Worm (Caenorhabditis elegans) whole organism, dauer: ENCODE measurements around the gene F10G7.5.

Source experiments
- unc-62 ChIP-seq: sonication (generic microtip); optimal IDR thresholded peaks from 2 replicates; lab custom pipeline; 2017; ENCODE audit warnings: missing biosample characterization, missing genetic modification reagents, missing genetic modification characterization

Gene F10G7.5

DNA sequence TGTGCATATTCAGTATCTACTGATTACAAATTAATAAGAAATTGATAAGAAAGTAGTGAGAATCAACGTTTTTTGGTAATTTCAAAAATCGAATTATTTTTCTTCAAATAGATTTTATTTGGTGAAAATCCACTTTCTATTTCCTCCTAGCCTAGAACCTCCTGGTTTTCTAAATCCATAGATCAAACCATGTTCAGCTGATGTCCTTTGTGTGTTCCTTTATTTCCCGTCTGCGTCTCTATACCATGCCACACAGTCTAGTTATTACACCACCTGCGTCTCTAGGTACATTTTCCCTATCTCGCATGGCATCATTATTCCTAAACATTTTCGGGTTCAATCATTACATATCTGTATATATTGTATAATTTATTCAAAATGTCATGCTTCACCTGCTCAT lies at the start of gene F10G7.5:
F10G7.5 (plus strand) TSS at position 286 of the 400 bp plus-strand sequence.
- TF ChIP-seq unc-62 = no peak

DNA sequence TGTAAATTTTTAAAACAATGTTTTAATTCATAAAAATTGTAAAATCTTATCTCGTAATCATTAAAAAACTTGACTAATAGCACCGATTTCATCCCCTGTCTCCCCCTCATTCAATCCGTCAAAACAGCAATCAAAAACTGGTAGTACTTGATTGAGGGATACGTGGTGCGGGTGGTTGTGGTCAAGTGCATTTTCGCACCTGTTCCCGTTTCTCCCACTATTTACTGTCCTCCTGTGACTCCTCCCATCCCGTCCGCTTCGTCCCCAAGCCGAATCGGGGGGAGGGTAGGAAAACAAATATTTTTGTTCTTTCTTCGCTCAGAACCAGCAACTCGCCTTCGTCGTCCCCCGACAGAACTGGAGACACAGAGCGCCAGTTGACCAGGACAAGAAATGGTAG lies 44.4 kb upstream of the F10G7.5 start, which contains the start of gene lgc-27:
lgc-27 (plus strand) TSS at position 301 of the 400 bp plus-strand sequence.
- no peak for TF ChIP-seq unc-62

DNA sequence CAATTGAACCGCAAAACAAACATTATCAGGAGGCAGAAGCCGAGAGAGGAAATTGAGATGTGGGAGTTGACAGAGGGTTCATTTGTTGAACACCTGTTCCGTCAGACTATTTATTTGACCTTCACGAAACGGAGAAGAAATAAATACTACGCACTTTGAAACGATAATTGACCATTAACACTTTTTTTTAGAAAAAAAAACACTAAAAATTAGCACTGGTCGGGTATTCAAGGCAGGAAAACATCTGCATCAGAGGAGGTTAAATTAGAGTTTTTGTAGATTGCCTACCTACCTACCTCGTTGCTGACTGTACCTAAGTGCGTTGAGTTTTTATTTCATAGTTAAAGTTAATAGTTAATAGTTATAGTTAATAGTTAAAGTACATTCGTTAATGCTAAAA lies 43.1 kb upstream of the F10G7.5 start:
- TF ChIP-seq unc-62 = no peak

DNA sequence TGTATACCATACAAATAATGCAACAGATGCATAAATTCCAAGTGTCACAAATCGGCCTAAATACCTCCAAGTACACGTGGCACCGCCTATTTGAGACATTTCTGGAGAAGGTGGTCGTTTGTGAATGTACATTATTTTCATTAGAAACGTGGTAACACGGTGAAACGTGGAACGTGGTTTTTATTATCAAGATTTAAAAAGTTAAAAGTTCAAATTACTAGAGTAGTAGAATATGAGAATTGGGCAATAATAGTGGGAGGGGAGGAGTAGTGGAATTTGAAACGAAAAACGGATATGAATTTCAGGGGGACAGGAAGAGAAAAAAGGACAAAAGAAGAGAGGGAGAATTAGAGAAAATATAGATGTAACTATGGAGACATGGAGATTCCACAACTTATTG lies 37.4 kb upstream of the F10G7.5 start, which contains the start of gene fut-6:
fut-6 (minus strand) TSS at position 101 of the 400 bp plus-strand sequence.
- no peak for TF ChIP-seq unc-62

DNA sequence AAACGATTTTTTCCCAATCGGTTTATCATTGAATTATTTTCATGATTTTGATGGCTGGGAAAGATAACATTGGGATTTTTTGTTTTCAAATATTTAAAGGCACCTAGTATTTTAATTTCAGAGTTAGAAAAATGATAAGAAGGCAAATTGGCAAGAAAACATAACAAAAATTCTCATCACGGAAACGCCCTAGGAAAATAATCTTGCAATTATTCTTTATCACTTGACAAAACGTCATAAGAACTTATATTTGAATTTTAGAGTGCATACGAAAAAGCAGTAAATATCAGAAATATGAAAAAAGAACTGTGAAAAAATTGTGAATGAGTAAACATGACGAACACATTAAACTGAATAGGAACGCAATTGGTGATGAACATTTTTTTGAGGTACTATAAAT lies 35.8 kb upstream of the F10G7.5 start:
- TF ChIP-seq unc-62 = no peak

DNA sequence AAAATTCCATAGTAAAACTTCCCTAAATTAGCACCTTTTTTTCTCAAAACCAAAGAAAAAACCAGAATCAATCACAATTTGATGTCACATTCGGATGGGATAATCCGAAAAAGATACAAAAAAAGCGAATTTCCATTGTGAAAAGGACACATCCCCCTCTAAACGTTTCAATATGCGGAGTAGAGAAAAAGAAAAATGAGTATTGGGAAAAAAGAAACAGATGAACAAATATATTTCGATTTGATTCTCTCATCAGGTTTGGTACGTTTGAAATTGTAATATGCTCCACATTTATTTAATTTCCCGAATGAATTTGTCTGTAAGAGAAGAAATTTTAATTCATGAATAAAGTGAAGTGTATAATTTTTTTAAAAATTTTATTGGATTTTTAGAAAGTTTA lies 35.0 kb upstream of the F10G7.5 start:
- no peak for TF ChIP-seq unc-62

DNA sequence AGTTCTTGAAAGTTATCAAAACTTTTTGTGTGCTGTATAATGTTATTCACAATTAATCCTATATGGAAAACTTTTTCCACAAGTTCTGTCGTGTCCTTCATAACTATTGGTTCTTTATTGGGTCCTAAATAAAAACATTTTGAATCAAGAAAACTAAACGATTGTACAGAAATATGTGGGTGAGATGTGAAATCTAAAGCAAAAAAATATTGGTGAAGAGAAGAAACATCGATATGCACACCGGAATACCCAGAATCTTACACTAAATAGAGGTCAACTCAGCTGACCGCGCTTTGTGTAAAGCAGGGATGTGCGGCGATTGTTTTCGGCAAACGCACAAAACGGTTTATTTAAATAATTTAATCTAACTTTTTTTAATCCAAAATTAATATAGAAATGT lies 31.9 kb upstream of the F10G7.5 start, which contains the start of gene T05A7.13:
T05A7.13 (minus strand) TSS at position 101 of the 400 bp plus-strand sequence.
- TF ChIP-seq unc-62 = no peak

DNA sequence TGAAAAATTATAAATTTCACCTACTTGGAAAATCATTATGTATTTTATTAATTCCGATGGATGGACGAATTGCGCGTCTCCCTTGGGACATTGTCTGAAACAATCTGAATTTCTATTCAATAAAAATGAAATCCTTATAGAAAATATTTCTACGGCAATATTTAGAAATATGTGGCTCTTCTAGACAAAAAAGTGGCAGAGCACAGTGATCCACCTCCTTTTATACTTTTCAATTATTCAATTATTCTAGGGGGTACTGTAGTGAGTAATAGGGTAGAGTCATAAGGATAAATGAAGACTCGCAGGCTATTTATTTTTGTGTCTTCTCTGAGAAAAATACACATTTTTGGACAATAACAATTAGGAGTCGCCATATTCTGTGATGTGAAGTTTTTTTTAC lies 30.0 kb upstream of the F10G7.5 start, which contains the start of gene T05A7.12:
T05A7.12 (minus strand) TSS at position 101 of the 400 bp plus-strand sequence.
- no peak for TF ChIP-seq unc-62

DNA sequence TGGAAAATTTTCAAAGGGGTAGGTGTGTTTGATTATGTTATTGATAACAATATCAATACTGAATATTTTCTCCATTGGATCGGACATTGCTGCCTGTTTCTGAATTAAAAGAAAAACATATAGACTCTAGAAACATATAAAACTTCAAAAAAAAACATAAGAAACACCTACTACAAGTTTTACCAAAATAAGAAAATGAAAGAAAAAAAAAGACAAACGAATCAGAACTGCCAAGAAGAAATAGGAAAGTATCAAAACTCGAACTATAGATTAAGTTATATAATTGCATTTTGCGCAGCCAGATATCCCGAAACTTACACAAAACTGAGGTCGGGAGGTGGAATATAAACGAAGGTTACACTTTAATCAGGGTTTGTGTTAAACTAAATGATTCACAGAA lies 27.9 kb upstream of the F10G7.5 start, which contains the start of gene T05A7.11:
T05A7.11 (minus strand) TSS at position 101 of the 400 bp plus-strand sequence.
- TF ChIP-seq unc-62 = no peak

DNA sequence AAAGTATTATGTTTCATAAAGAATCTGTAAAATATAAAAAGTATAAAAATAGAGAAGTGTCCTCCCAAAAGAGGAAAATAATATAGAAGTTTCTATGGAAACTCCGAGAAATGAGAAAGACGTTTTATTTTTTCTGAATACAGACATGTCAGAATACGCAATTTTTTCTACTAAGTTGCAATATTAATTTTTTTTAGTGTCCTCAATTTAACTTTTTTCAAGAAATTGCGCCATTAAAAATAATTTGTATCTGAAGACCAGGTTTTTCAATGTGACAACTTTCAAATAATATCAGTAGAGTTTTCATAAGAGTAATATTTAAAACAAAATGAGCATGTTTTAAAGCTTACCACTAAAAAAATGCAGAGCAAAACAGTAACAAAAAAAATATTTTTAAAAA lies 25.6 kb upstream of the F10G7.5 start, which contains the start of gene fut-5:
fut-5 (minus strand) TSS at position 101 of the 400 bp plus-strand sequence.
- TF ChIP-seq unc-62 = no peak

DNA sequence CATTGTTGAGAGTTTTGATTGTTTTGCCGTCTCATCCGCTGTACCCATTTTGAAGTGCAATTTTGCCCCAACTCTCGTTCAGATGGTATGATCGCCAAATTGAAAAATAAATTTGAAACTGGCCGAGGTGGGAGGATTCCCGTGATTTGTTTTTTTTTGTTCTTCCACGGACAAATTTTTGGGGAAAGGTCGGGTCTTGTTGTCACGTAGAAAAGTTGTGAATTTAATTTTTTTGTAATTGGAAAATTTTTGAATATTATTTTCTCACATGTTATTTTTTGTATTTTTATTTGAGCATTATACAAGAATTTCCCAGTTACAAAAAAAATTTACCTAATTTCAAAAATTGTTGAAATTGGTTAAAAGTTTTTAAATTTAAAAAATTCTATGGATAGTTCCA lies 21.5 kb upstream of the F10G7.5 start, which contains the start of gene T05A7.6:
T05A7.6 (minus strand) TSS at position 101 of the 400 bp plus-strand sequence.
- TF ChIP-seq unc-62 = no peak

DNA sequence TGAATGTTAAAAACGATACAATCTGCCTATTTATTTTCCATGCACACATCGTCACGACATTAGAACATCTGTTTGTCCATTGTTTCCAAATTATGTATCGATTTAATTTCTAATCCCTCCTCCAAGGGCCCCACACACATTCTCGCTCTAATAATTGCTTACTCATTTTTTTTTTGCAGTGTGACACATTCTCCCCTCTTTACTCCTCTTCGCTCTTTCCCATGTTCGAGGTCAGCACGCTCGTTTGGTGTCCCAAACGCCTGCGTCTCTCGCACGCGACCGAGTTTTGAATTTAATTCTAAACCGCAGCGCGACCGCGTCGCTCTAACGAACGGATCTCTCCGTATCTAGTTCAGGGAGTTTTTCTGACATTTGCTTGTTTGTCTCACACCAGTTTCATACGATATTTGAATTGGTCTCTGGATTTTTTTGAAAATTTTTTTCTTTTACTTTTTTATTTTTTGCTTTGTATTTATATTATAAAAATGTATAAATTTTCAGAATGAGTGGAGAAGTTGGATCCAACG lies 20.6 kb upstream of the F10G7.5 start, which contains the start of the genes clec-140 and hmg-11:
clec-140 (plus strand) TSS at position 477 of the 527 bp plus-strand sequence.
hmg-11 (plus strand) TSS at position 502 of the 527 bp plus-strand sequence.
- no peak for TF ChIP-seq unc-62

DNA sequence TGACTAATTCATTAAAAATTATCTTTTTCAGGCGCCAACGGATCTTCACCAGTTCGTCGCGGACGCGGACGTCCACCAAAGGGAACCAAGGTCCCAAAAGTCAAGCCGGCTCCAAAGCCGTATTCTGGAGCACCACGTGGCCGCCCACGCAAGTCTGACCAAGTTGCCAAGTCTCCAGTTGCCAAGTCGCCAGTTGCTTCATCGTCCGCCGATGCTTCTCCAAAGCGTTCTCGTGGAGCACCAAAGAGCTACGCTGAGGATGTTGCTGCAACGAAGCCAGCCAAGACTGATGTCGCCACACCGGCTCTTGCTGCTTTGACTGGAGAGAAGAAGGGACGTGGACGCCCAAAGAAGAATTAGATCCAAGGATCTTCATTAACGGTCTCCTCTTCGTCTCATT lies 20.0 kb upstream of the F10G7.5 start:
- TF ChIP-seq unc-62 = no peak

DNA sequence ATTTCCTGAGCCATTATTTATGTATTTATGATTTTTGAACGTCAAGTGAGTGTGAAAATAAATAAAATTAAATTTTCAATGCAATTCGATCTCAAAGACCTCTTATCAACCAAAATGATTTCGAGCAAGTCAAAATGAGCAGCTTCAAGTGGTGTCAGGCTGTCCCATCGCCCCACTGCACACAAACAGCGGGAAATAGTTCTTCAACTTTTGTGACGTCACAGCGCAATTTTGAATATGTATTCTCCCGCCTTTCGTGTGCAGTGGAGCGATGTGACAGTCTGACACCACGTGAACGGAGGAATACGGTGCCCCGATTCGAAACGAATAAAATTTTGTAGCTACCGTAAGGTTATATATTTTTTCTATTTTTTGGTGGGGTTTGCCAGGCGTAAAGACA lies 19.5 kb upstream of the F10G7.5 start:
- TF ChIP-seq unc-62 = no peak

DNA sequence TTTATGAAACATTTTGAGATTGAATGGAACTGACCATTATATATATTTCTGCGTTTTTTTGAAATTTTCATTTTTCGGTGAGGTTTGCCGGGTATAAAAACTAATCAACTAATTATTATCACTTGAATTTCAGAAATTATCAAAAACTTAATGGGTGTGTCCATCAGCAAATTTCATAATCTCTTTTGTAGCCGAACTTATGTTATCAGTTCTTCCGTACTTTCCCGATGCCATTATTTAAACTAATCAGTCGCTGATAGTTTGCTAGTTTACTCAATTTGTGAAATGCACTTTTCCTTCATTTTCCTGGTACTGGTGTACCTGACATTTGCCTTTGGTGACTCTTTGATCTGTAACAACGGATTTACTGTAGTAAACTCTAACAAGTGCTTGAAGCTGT lies 19.0 kb upstream of the F10G7.5 start:
- TF ChIP-seq unc-62 = no peak

DNA sequence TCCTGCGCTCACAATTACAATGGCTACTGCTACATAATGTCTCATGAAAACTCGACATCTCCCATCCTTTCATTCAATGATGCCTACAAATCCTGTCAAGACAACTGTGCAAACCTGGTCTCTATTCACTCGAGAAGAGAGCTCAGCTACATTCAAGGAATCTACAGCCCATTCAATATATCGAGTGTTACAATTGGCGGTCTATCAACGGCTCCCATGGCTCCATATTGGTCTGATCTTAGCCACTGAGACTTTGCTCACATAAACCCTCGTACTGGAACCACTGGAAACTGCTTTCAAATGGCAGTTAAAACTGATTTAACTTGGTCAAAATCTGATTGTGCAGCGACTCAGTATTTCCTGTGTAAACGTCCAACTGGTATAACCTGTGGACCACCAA lies 17.7 kb upstream of the F10G7.5 start, which contains the start of gene T05A7.3:
T05A7.3 (plus strand) TSS at position 301 of the 400 bp plus-strand sequence.
- TF ChIP-seq unc-62 = no peak

DNA sequence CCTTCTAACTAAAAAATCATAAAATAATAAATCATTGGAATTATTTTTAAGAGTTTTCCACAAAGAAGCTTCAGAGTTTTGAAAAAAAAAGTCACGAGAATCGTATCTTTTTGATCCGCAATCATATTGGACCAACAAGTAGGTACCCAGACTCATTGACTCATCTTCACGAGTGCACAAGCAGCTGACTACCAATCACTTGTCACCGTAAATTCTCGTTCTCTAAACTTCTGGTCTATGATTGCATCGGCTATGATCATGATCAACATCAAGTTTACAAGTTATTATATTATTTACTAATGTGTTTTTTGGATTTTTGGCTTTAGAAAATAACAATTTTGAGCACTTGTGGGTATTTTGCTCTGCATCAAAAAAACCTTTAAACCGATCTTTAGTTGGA lies 17.0 kb upstream of the F10G7.5 start:
- no peak for TF ChIP-seq unc-62

DNA sequence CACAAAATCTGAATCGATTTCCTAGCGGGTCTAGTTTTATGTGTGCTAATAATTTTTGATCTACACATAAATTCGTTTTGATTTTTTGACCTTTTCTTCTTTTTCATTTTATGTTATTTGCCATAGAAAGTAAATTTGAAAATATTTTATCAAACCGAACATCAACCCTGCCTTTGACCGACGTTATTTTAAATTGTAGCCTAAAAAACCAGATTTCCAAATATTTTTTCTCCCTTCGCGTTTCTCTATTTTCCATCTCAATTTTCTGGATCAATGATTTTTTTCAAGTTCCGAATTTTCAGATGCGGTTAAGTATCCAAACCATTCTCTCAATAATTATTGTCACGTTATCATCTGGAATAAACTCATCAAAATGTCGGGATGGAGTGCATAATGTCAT lies 15.3 kb upstream of the F10G7.5 start, which contains the start of gene T05A7.1:
T05A7.1 (plus strand) TSS at position 301 of the 400 bp plus-strand sequence.
- TF ChIP-seq unc-62 = no peak
